Worm (Caenorhabditis elegans) whole organism, L4/young adult: ENCODE results near the gene F28G4.3.

Source experiments
- W03F9.2 ChIP-seq: fragments of 150-350 bp; optimal IDR thresholded peaks from 2 replicates; lab custom pipeline; 2014; ENCODE audit warnings: missing biosample characterization, missing genetic modification characterization
- dao-5 ChIP-seq: sonication (generic microtip); optimal IDR thresholded peaks from 2 replicates; lab custom pipeline; 2016; ENCODE audit warnings: missing genotype, missing genetic modification characterization, moderate library complexity, missing compliant biosample characterization
- him-1 ChIP-seq: sonication (generic microtip); optimal IDR thresholded peaks from 2 replicates; lab custom pipeline; 2016; ENCODE audit warnings: missing genotype, missing genetic modification reagents, missing genetic modification characterization, missing compliant biosample characterization

DNA sequence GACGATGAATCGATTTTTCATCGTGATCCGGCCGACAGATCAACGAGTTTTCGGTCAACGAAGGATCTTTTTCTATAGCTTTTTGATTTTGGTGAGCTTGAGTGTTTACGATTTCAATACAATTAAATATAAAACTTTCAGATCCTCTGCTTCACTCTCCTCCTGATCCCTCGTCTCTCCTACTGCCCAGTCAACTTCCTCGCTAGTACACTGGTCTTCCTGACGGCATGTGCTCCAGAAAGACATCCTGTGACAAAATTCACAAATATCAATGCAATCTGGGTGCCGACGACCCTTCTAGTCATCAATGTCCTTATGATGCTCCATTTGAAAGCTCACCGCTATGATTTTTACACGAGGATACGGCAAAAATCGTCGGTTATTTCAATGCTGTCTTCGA, 20.8 kb upstream of the F28G4.3 start:
- TF ChIP-seq him-1 (tag; lab: Kevin White, UChicago) (no peak), dao-5 (no peak), W03F9.2 (tag; lab: Kevin White, UChicago) (no peak)
